Fruit fly (Drosophila melanogaster): ENCODE data around the gene Mdh2.

DNA sequence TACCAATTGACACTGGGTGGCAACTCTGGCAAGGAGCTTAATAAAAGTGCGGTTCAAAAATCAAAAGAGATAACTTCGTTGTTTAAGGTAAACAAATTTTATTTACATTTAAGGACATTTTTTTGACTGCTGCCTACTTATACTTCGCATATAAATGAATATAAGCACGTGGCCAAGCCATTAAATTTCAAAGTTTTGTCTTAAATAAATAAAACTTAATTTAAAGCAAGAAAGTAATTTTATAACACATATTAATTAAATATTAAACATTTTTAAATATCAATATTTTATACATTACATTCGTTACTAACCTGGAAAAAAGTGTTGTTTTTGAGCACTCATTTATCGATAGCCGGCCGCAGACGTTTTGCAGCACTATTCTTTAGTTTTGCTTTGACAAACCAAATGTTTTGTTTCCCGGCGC, 37.5 kb upstream of the Mdh2 start, which contains the start of the genes CG12321 and MED17:
- TF ChIP-seq CG8478 (optimal IDR thresholded peaks at IDR 0.05) (no peak), CTCF (optimal IDR thresholded peaks at IDR 0.05) (no peak)

Measured in S2 (cell line).